Worm (Caenorhabditis elegans): ENCODE results near the gene clec-254.

The clec-254 gene

ce11 chrV:18780605-18781004 lies 26.4 kb upstream of the clec-254 start:
- TF ChIP-seq mab-5 (tag; optimal IDR thresholded peaks at IDR 0.05) (no peak), bed-3 (GFP tag; optimal IDR thresholded peaks at IDR 0.05) (no peak), ceh-43 (GFP tag; optimal IDR thresholded peaks at IDR 0.05) (no peak), sptf-1 (tag; optimal IDR thresholded peaks at IDR 0.05) (no peak), flh-1 (GFP tag; optimal IDR thresholded peaks at IDR 0.05) (no peak), drap-1 (GFP tag; optimal IDR thresholded peaks at IDR 0.05) (no peak), ceh-39 (tag; optimal IDR thresholded peaks at IDR 0.05) (no peak), ham-2 (GFP tag; optimal IDR thresholded peaks at IDR 0.05) (no peak), cnd-1 (tag; optimal IDR thresholded peaks at IDR 0.05) (no peak), elt-3 (tag; optimal IDR thresholded peaks at IDR 0.05) (no peak), nhr-76 (tag; optimal IDR thresholded peaks at IDR 0.05) (no peak), elt-1 (tag; optimal IDR thresholded peaks at IDR 0.05; ENCODE audit: borderline replicate concordance, insufficient read depth) (no peak), nhr-237 (tag; optimal IDR thresholded peaks at IDR 0.05) (no peak), zip-8 (tag; optimal IDR thresholded peaks at IDR 0.05) (no peak), unc-39 (tag; optimal IDR thresholded peaks at IDR 0.05) (no peak), unc-120 (tag; optimal IDR thresholded peaks at IDR 0.05; ENCODE audit: poor library complexity, severe bottlenecking) (no peak)

ce11 chrV:18776245-18776737 lies 22.1 kb upstream of the clec-254 start, which contains the start of gene Y17D7B.4:
Gene Y17D7B.4 (minus strand): TSS chrV:18776687.
- no peak for TF ChIP-seq snpc-4 (tag; optimal IDR thresholded peaks at IDR 0.05)
- no peak for TF ChIP-seq ham-2 (GFP tag; optimal IDR thresholded peaks at IDR 0.05)

ce11 chrV:18772761-18773160 lies 18.5 kb upstream of the clec-254 start, which contains the start of gene clec-257:
Gene clec-257 (plus strand): TSS chrV:18773061.
- TF ChIP-seq nhr-237 (tag; optimal IDR thresholded peaks at IDR 0.05) (no peak), blmp-1 (tag; optimal IDR thresholded peaks at IDR 0.05) (no peak), hlh-1 (tag; optimal IDR thresholded peaks at IDR 0.05) (no peak), mep-1 (tag; optimal IDR thresholded peaks at IDR 0.05) (no peak), ceh-39 (tag; optimal IDR thresholded peaks at IDR 0.05) (no peak), unc-120 (tag; optimal IDR thresholded peaks at IDR 0.05; ENCODE audit: poor library complexity, severe bottlenecking) (no peak), drap-1 (GFP tag; optimal IDR thresholded peaks at IDR 0.05) (no peak), cnd-1 (tag; optimal IDR thresholded peaks at IDR 0.05) (no peak), nhr-76 (tag; optimal IDR thresholded peaks at IDR 0.05) (no peak), ztf-11 (tag; optimal IDR thresholded peaks at IDR 0.05) (no peak), sptf-1 (tag; optimal IDR thresholded peaks at IDR 0.05) (no peak), mab-5 (tag; optimal IDR thresholded peaks at IDR 0.05) (no peak), mls-2 (tag; optimal IDR thresholded peaks at IDR 0.05) (no peak), sem-2 (GFP tag; optimal IDR thresholded peaks at IDR 0.05) (no peak), tbx-8 (GFP tag; optimal IDR thresholded peaks at IDR 0.05) (no peak)

DNA sequence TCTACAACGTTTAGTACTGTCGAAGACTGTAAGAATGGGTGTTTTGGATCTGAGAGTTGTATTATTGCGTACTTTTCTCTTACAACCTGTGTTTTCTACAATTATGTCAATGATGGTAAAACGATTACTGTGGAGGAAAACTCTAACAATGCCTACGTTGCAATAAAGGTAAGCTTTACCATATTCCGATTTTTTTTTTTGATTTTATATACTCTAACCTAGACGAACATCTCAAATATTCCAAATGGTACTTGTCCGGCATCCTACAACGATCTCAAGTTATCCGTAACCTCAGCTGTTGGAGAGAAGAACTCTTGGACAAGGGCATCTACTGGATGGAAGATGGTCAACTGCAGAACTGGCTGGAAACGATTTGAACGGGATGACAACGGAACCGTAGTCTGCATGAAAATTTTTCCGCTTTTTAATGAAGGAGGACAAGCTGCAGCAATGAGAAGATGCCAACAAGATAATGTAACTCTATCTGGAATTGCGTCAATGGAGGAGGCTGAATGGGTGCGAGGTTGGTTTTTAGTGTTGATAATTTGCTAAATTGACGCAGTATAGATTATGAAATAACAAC lies 17.7 kb upstream of the clec-254 start:
- TF ChIP-seq flh-1 (GFP tag; optimal IDR thresholded peaks at IDR 0.05) (no peak), ham-2 (GFP tag; optimal IDR thresholded peaks at IDR 0.05) (no peak), elt-3 (tag; optimal IDR thresholded peaks at IDR 0.05) (no peak), unc-62 (GFP tag; optimal IDR thresholded peaks at IDR 0.05) (no peak), ceh-83 (GFP tag; optimal IDR thresholded peaks at IDR 0.05) (no peak), tbx-8 (GFP tag; optimal IDR thresholded peaks at IDR 0.05) (no peak), snpc-4 (tag; optimal IDR thresholded peaks at IDR 0.05) (no peak), mab-5 (tag; optimal IDR thresholded peaks at IDR 0.05) (no peak), sem-2 (GFP tag; optimal IDR thresholded peaks at IDR 0.05) (no peak), ceh-43 (GFP tag; optimal IDR thresholded peaks at IDR 0.05) (no peak), hlh-1 (tag; optimal IDR thresholded peaks at IDR 0.05) (no peak), ces-1 (GFP tag; optimal IDR thresholded peaks at IDR 0.05) (no peak)

DNA sequence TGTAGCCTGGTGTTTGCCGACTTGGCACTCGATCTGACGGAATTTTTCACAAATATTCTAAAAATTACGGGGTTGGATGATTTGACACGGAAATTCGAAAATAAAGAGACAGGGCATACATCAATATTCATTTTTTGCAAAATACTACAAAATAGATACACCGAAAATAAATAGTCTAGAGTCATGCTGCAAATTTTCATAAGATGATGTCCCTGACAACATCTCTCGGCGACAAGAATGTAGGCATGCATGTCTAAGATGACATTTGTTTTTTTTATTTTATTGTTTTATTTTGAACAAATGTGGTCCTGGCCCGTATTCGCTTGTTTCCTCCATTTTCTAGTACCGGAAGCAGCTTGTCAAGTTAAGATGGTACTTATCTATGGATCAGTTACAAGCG lies 17.2 kb upstream of the clec-254 start, which contains the start of gene clec-256:
TSS of gene clec-256 (plus strand) at position 301 of the 400 bp plus-strand sequence.
- TF ChIP-seq snpc-4 (tag; optimal IDR thresholded peaks at IDR 0.05) (no peak), mls-2 (tag; optimal IDR thresholded peaks at IDR 0.05) (no peak), flh-1 (GFP tag; optimal IDR thresholded peaks at IDR 0.05) (no peak), nhr-237 (tag; optimal IDR thresholded peaks at IDR 0.05) (no peak), tbx-8 (GFP tag; optimal IDR thresholded peaks at IDR 0.05) (no peak), ceh-39 (tag; optimal IDR thresholded peaks at IDR 0.05) (no peak), nhr-76 (tag; optimal IDR thresholded peaks at IDR 0.05) (no peak)

- TF ChIP-seq hlh-1 (tag; optimal IDR thresholded peaks at IDR 0.05), result no peak
- TF ChIP-seq ceh-39 (tag; optimal IDR thresholded peaks at IDR 0.05), result no peak
- TF ChIP-seq ham-2 (GFP tag; optimal IDR thresholded peaks at IDR 0.05), result no peak
- no peak for TF ChIP-seq nhr-237 (tag; optimal IDR thresholded peaks at IDR 0.05)
- TF ChIP-seq sptf-1 (tag; optimal IDR thresholded peaks at IDR 0.05), result no peak
- TF ChIP-seq drap-1 (GFP tag; optimal IDR thresholded peaks at IDR 0.05), result no peak
- no peak for TF ChIP-seq unc-120 (tag; optimal IDR thresholded peaks at IDR 0.05; ENCODE audit: poor library complexity, severe bottlenecking)
- no peak for TF ChIP-seq ceh-83 (GFP tag; optimal IDR thresholded peaks at IDR 0.05)
- no peak for TF ChIP-seq mep-1 (tag; optimal IDR thresholded peaks at IDR 0.05)
- no peak for TF ChIP-seq elt-3 (tag; optimal IDR thresholded peaks at IDR 0.05)
- no peak for TF ChIP-seq zip-8 (tag; optimal IDR thresholded peaks at IDR 0.05)
- TF ChIP-seq flh-1 (GFP tag; optimal IDR thresholded peaks at IDR 0.05), result no peak
- no peak for TF ChIP-seq elt-1 (tag; optimal IDR thresholded peaks at IDR 0.05; ENCODE audit: borderline replicate concordance, insufficient read depth)
- no peak for TF ChIP-seq blmp-1 (tag; optimal IDR thresholded peaks at IDR 0.05)
These were observed 16.4 kb upstream of the clec-254 start, which contains the start of gene clec-255 for ce11 chrV:18770623-18771022. Gene clec-255 (minus strand): TSS chrV:18770723.

Data from whole organism, mixed stage, embryonic.